Worm (Caenorhabditis elegans) whole organism, early embryonic: Measurements from ENCODE around the gene F08C6.5.

Experiments used
- B0310.2 ChIP-seq: sonication (generic microtip); optimal IDR thresholded peaks from 2 replicates; lab custom pipeline; 2016; ENCODE audit warnings: mild to moderate bottlenecking, missing genetic modification characterization, missing compliant biosample characterization
- aly-1 ChIP-seq: sonication (generic microtip); optimal IDR thresholded peaks from 2 replicates; lab custom pipeline; 2016; ENCODE audit warnings: missing genetic modification characterization, missing compliant biosample characterization
- ama-1 ChIP-seq: fragments of 150-350 bp; optimal IDR thresholded peaks from 2 replicates; lab custom pipeline; 2014
- ceh-13 ChIP-seq: fragments of 200-800 bp; sonication (Bioruptor generic); optimal IDR thresholded peaks from 2 replicates; lab custom pipeline; 2018; ENCODE audit warnings: mild to moderate bottlenecking, missing genetic modification characterization, missing compliant biosample characterization
- ets-7 ChIP-seq: sonication (generic microtip); optimal IDR thresholded peaks from 2 replicates; lab custom pipeline; 2016; ENCODE audit warnings: missing genotype, missing genetic modification characterization, missing compliant biosample characterization
- flt-1 ChIP-seq: fragments of 200-800 bp; sonication (Bioruptor generic); IDR thresholded peaks from 2 replicates; pipeline ENCODE4 v1.3.6; 2022; ENCODE audit warnings: missing genetic modification characterization, missing compliant biosample characterization
- hmg-4 ChIP-seq: fragments of 200-800 bp; sonication (Bioruptor generic); optimal IDR thresholded peaks from 2 replicates; lab custom pipeline; 2018; ENCODE audit warnings: mild to moderate bottlenecking, missing genetic modification characterization, missing compliant biosample characterization
- pes-1 ChIP-seq: fragments of 200-800 bp; sonication (Bioruptor generic); IDR thresholded peaks from 2 replicates; pipeline ENCODE4 v1.3.6; 2022; ENCODE audit warnings: missing genetic modification reagents, missing genetic modification characterization, missing compliant biosample characterization
- scrt-1 ChIP-seq: fragments of 200-800 bp; sonication (Bioruptor generic); IDR thresholded peaks from 2 replicates; pipeline ENCODE4 v1.3.6; 2022; ENCODE audit warnings: missing genetic modification characterization, missing compliant biosample characterization
- sea-1 ChIP-seq: fragments of 200-800 bp; sonication (Bioruptor generic); conservative IDR thresholded peaks from 2 replicates; pipeline ENCODE4 v1.3.6; 2022; ENCODE audit warnings: missing genetic modification characterization, missing compliant biosample characterization
- tbx-11 ChIP-seq: fragments of 200-800 bp; sonication (Bioruptor generic); IDR thresholded peaks from 2 replicates; pipeline ENCODE4 v1.3.6; 2022; ENCODE audit warnings: missing genetic modification characterization, missing compliant biosample characterization
- tbx-37 ChIP-seq: fragments of 200-800 bp; sonication (Bioruptor generic); conservative IDR thresholded peaks from 2 replicates; pipeline ENCODE4 v1.3.6; 2022; ENCODE audit warnings: missing genetic modification reagents, missing genetic modification characterization, missing compliant biosample characterization
- tra-4 ChIP-seq: sonication (generic microtip); optimal IDR thresholded peaks from 2 replicates; lab custom pipeline; 2017; ENCODE audit warnings: missing genetic modification characterization, missing compliant biosample characterization

DNA sequence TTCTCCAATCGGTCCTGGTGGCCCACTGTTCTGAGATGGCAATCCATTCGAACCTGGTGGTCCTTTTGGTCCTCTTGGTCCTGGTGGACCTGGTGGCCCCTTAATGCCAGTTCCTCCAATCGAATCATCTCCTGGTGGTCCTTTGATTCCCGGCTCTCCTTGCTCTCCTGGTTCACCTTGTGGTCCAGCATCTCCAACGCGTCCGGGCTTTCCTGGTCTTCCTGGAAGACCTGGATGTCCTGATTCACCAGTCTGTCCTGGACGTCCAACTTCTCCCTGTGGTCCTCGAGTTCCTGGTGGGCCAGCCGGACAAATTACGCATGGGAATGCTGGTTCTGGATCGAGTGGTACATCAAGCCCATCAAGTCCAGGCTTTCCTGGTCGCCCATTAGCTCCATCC is 22.3 kb upstream of the F08C6.5 start:
- TF ChIP-seq pes-1 (GFP tag; lab: Robert Waterston, UW) (no peak), tbx-11 (GFP tag; lab: Robert Waterston, UW) (no peak), ama-1 (lab: Kevin White, UChicago) (no peak), flt-1 (GFP tag; lab: Robert Waterston, UW) (no peak), B0310.2 (tag; lab: Kevin White, UChicago) (no peak), ceh-13 (GFP tag; lab: Kevin White, UChicago) (no peak), aly-1 (tag; lab: Kevin White, UChicago) (no peak), ets-7 (tag; lab: Kevin White, UChicago) (no peak), hmg-4 (no peak), scrt-1 (GFP tag; lab: Robert Waterston, UW) (no peak), tra-4 (tag; lab: Kevin White, UChicago) (no peak), sea-1 (no peak), tbx-37 (no peak)
